Worm (Caenorhabditis elegans) whole organism, young adult: Measurements from ENCODE around the gene C17A2.7.

ENCODE experiments used
- B0035.1 ChIP-seq: sonication (generic microtip); optimal IDR thresholded peaks from 2 replicates; lab custom pipeline; 2016; ENCODE audit warnings: missing genetic modification characterization, mild to moderate bottlenecking, missing compliant biosample characterization, missing genotype, missing genetic modification reagents
- B0261.1 ChIP-seq: sonication (generic microtip); optimal IDR thresholded peaks from 2 replicates; lab custom pipeline; 2016; ENCODE audit warnings: mild to moderate bottlenecking, missing genetic modification characterization, moderate library complexity, missing compliant biosample characterization
- B0336.3 ChIP-seq: fragments of 200-800 bp; sonication (Bioruptor generic); IDR thresholded peaks from 2 replicates; pipeline ENCODE4 v1.3.6; 2022; ENCODE audit warnings: missing genetic modification characterization, missing compliant biosample characterization
- C06A6.2 ChIP-seq: fragments of 200-800 bp; sonication (Bioruptor generic); conservative IDR thresholded peaks from 2 replicates; pipeline ENCODE4 v1.3.6; 2022; ENCODE audit warnings: missing genetic modification characterization, missing compliant biosample characterization
- D2030.7 ChIP-seq: fragments of 200-800 bp; sonication (Bioruptor generic); IDR thresholded peaks from 2 replicates; pipeline ENCODE4 v1.3.6; 2022; ENCODE audit warnings: missing genetic modification reagents, missing genetic modification characterization, missing compliant biosample characterization
- F10E7.11 ChIP-seq: sonication (generic microtip); optimal IDR thresholded peaks from 2 replicates; lab custom pipeline; 2017; ENCODE audit warnings: mild to moderate bottlenecking, missing genetic modification characterization, moderate library complexity, missing compliant biosample characterization
- F33H1.4 ChIP-seq: fragments of 200-800 bp; sonication (Bioruptor generic); IDR thresholded peaks from 2 replicates; pipeline ENCODE4 v1.3.6; 2022; ENCODE audit warnings: missing genetic modification reagents, missing genetic modification characterization, missing compliant biosample characterization
- F39B2.1 ChIP-seq: fragments of 200-800 bp; sonication (Bioruptor generic); IDR thresholded peaks from 2 replicates; pipeline ENCODE4 v1.3.6; 2022; ENCODE audit warnings: missing genetic modification reagents, missing genetic modification characterization, missing compliant biosample characterization
- F52B5.7 ChIP-seq: sonication (generic microtip); optimal IDR thresholded peaks from 2 replicates; lab custom pipeline; 2016; ENCODE audit warnings: mild to moderate bottlenecking, missing genetic modification characterization, missing compliant biosample characterization
- F55B11.4 ChIP-seq: sonication (generic microtip); optimal IDR thresholded peaks from 2 replicates; lab custom pipeline; 2016; ENCODE audit warnings: missing compliant biosample characterization, missing genetic modification characterization, borderline replicate concordance; ENCODE audit not compliant: insufficient read depth
- K12H6.12 ChIP-seq: fragments of 200-800 bp; sonication (Bioruptor generic); optimal IDR thresholded peaks from 2 replicates; lab custom pipeline; 2018; ENCODE audit warnings: mild to moderate bottlenecking, missing genetic modification characterization, missing compliant biosample characterization
- T26A5.8 ChIP-seq: sonication (generic microtip); optimal IDR thresholded peaks from 2 replicates; lab custom pipeline; 2016; ENCODE audit warnings: missing genetic modification characterization, missing compliant biosample characterization
- Y53G8AR.9 ChIP-seq: fragments of 200-800 bp; sonication (Bioruptor generic); conservative IDR thresholded peaks from 2 replicates; pipeline ENCODE4 v1.3.6; 2022; ENCODE audit warnings: missing genetic modification reagents, missing genetic modification characterization, missing compliant biosample characterization
- Y67H2A.10 ChIP-seq: fragments of 200-800 bp; sonication (Bioruptor generic); conservative IDR thresholded peaks from 2 replicates; pipeline ENCODE4 v1.3.6; 2022; ENCODE audit warnings: missing genetic modification reagents, missing genetic modification characterization, missing compliant biosample characterization
- Y79H2A.3 ChIP-seq: fragments of 200-800 bp; sonication (Bioruptor generic); conservative IDR thresholded peaks from 2 replicates; pipeline ENCODE4 v1.3.6; 2022; ENCODE audit warnings: missing genetic modification reagents, missing genetic modification characterization, missing compliant biosample characterization
- Y95B8A.8 ChIP-seq: fragments of 200-800 bp; sonication (Bioruptor generic); IDR thresholded peaks from 2 replicates; pipeline ENCODE4 v1.3.6; 2022; ENCODE audit warnings: missing genetic modification reagents, missing genetic modification characterization, missing compliant biosample characterization
- attf-3 ChIP-seq: fragments of 200-800 bp; sonication (Bioruptor generic); conservative IDR thresholded peaks from 2 replicates; pipeline ENCODE4 v1.3.6; 2022; ENCODE audit warnings: missing genetic modification reagents, missing genetic modification characterization, missing compliant biosample characterization
- bed-1 ChIP-seq: fragments of 200-800 bp; sonication (Bioruptor generic); IDR thresholded peaks from 2 replicates; pipeline ENCODE4 v1.3.6; 2022; ENCODE audit warnings: missing genetic modification reagents, missing genetic modification characterization, missing compliant biosample characterization
- cebp-1 ChIP-seq, 2 experiments: fragments of 200-800 bp in 1 of 2; sonication (Bioruptor generic) in 1 of 2; sonication (generic microtip) in 1 of 2; IDR thresholded peaks in 1 of 2; optimal IDR thresholded peaks in 1 of 2; 2 replicates each; pipeline versions ENCODE4 v1.3.6 to Lab custom; 2017 to 2022; ENCODE audit warnings: missing compliant biosample characterization in 2 of 2, missing genetic modification characterization in 2 of 2, mild to moderate bottlenecking in 1 of 2, missing genetic modification reagents in 1 of 2, moderate library complexity in 1 of 2
- ceh-91 ChIP-seq: fragments of 200-800 bp; sonication (Bioruptor generic); IDR thresholded peaks from 2 replicates; pipeline ENCODE4 v1.3.6; 2022; ENCODE audit warnings: missing genetic modification reagents, missing genetic modification characterization, missing compliant biosample characterization
- ekl-4 ChIP-seq: fragments of 200-800 bp; sonication (Bioruptor generic); IDR thresholded peaks from 2 replicates; pipeline ENCODE4 v1.3.6; 2022; ENCODE audit warnings: missing genetic modification reagents, missing genetic modification characterization, missing compliant biosample characterization
- fkh-3 ChIP-seq: sonication (generic microtip); optimal IDR thresholded peaks from 2 replicates; lab custom pipeline; 2016; ENCODE audit warnings: mild to moderate bottlenecking, missing genetic modification characterization, missing compliant biosample characterization
- gei-17 ChIP-seq: fragments of 200-800 bp; sonication (Bioruptor generic); optimal IDR thresholded peaks from 2 replicates; lab custom pipeline; 2018; ENCODE audit warnings: mild to moderate bottlenecking, missing genetic modification characterization, missing compliant biosample characterization
- him-1 ChIP-seq: sonication (generic microtip); optimal IDR thresholded peaks from 2 replicates; lab custom pipeline; 2016; ENCODE audit warnings: missing genotype, missing genetic modification reagents, missing genetic modification characterization, missing compliant biosample characterization
- hsf-1 ChIP-seq: fragments of 200-800 bp; sonication (Bioruptor generic); IDR thresholded peaks from 2 replicates; pipeline ENCODE4 v1.3.6; 2022; ENCODE audit warnings: missing genetic modification reagents, missing genetic modification characterization, missing compliant biosample characterization
- let-526 ChIP-seq: fragments of 200-800 bp; sonication (Bioruptor generic); IDR thresholded peaks from 2 replicates; pipeline ENCODE4 v1.3.6; 2022; ENCODE audit warnings: missing genetic modification reagents, missing genetic modification characterization, missing compliant biosample characterization
- let-607 ChIP-seq, 2 experiments: fragments of 200-800 bp in 1 of 2; sonication (Bioruptor generic) in 1 of 2; sonication (generic microtip) in 1 of 2; optimal IDR thresholded peaks; 2 replicates each; lab custom pipeline; 2016 to 2018; ENCODE audit warnings: mild to moderate bottlenecking in 2 of 2, missing compliant biosample characterization in 2 of 2, missing genetic modification characterization in 2 of 2, moderate library complexity in 2 of 2, missing genotype in 1 of 2
- lin-26 ChIP-seq: fragments of 200-800 bp; sonication (Bioruptor generic); IDR thresholded peaks from 2 replicates; pipeline ENCODE4 v1.3.6; 2022; ENCODE audit warnings: missing genetic modification reagents, missing genetic modification characterization, missing compliant biosample characterization
- lin-40 ChIP-seq: sonication (generic microtip); optimal IDR thresholded peaks from 2 replicates; lab custom pipeline; 2016; ENCODE audit warnings: missing genetic modification characterization, mild to moderate bottlenecking, missing compliant biosample characterization, missing genotype, missing genetic modification reagents
- lir-1 ChIP-seq: fragments of 200-800 bp; sonication (Bioruptor generic); conservative IDR thresholded peaks from 2 replicates; pipeline ENCODE4 v1.3.6; 2022; ENCODE audit warnings: missing genetic modification reagents, missing genetic modification characterization, missing compliant biosample characterization
- lsl-1 ChIP-seq: fragments of 200-800 bp; sonication (Bioruptor generic); optimal IDR thresholded peaks from 2 replicates; lab custom pipeline; 2018; ENCODE audit warnings: mild to moderate bottlenecking, missing genetic modification characterization, moderate library complexity, missing compliant biosample characterization
- madf-3 ChIP-seq: fragments of 200-800 bp; sonication (Bioruptor generic); IDR thresholded peaks from 2 replicates; pipeline ENCODE4 v1.3.6; 2022; ENCODE audit warnings: missing genetic modification reagents, missing genetic modification characterization, missing compliant biosample characterization
- madf-6 ChIP-seq: fragments of 200-800 bp; sonication (Bioruptor generic); IDR thresholded peaks from 2 replicates; pipeline ENCODE4 v1.3.6; 2022; ENCODE audit warnings: missing genetic modification reagents, missing genetic modification characterization, missing compliant biosample characterization
- madf-8 ChIP-seq: fragments of 200-800 bp; sonication (Bioruptor generic); conservative IDR thresholded peaks from 2 replicates; pipeline ENCODE4 v1.3.6; 2022; ENCODE audit warnings: missing genetic modification reagents, missing genetic modification characterization, missing compliant biosample characterization
- mxl-1 ChIP-seq: sonication (generic microtip); optimal IDR thresholded peaks from 2 replicates; lab custom pipeline; 2016; ENCODE audit warnings: missing genetic modification characterization, missing compliant biosample characterization
- nhr-27 ChIP-seq: fragments of 200-800 bp; sonication (Bioruptor generic); optimal IDR thresholded peaks from 2 replicates; lab custom pipeline; 2018; ENCODE audit warnings: mild to moderate bottlenecking, missing genetic modification characterization, moderate library complexity, missing compliant biosample characterization
- snpc-1.1 ChIP-seq: sonication (generic microtip); optimal IDR thresholded peaks from 2 replicates; lab custom pipeline; 2017; ENCODE audit warnings: missing genetic modification characterization, mild to moderate bottlenecking, missing compliant biosample characterization, antibody characterized with exemption, moderate library complexity, missing genotype, missing genetic modification reagents; ENCODE audit not compliant: insufficient read depth
- snpc-1.3 ChIP-seq: sonication (generic microtip); optimal IDR thresholded peaks from 2 replicates; lab custom pipeline; 2017; ENCODE audit warnings: missing genetic modification characterization, mild to moderate bottlenecking, missing compliant biosample characterization, antibody characterized with exemption, moderate library complexity, missing genotype, missing genetic modification reagents; ENCODE audit not compliant: insufficient read depth
- snpc-4 ChIP-seq, 5 experiments: fragments of 150-350 bp in 1 of 5; sonication (generic microtip) in 4 of 5; optimal IDR thresholded peaks; 2 replicates each; lab custom pipeline; 2014 to 2018; ENCODE audit warnings: missing genetic modification characterization in 5 of 5, missing biosample characterization in 3 of 5, antibody characterized with exemption in 2 of 5, mild to moderate bottlenecking in 2 of 5, missing compliant biosample characterization in 2 of 5, missing genotype in 2 of 5, moderate library complexity in 2 of 5, missing genetic modification reagents in 1 of 5
- sptf-2 ChIP-seq: fragments of 200-800 bp; sonication (Bioruptor generic); optimal IDR thresholded peaks from 2 replicates; lab custom pipeline; 2018; ENCODE audit warnings: mild to moderate bottlenecking, missing genetic modification characterization, missing compliant biosample characterization
- tlf-1 ChIP-seq: fragments of 200-800 bp; sonication (Bioruptor generic); optimal IDR thresholded peaks from 2 replicates; lab custom pipeline; 2018; ENCODE audit warnings: mild to moderate bottlenecking, missing genetic modification characterization, missing compliant biosample characterization
- xnd-1 ChIP-seq: sonication (generic microtip); optimal IDR thresholded peaks from 2 replicates; lab custom pipeline; 2016; ENCODE audit warnings: missing genotype, missing genetic modification reagents, missing genetic modification characterization, missing compliant biosample characterization
- ztf-26 ChIP-seq: sonication (generic microtip); optimal IDR thresholded peaks from 2 replicates; lab custom pipeline; 2017; ENCODE audit warnings: missing genetic modification characterization, missing compliant biosample characterization
- ztf-3 ChIP-seq: fragments of 200-800 bp; sonication (Bioruptor generic); optimal IDR thresholded peaks from 2 replicates; lab custom pipeline; 2018; ENCODE audit warnings: mild to moderate bottlenecking, missing genetic modification characterization, missing compliant biosample characterization

The C17A2.7 gene

DNA sequence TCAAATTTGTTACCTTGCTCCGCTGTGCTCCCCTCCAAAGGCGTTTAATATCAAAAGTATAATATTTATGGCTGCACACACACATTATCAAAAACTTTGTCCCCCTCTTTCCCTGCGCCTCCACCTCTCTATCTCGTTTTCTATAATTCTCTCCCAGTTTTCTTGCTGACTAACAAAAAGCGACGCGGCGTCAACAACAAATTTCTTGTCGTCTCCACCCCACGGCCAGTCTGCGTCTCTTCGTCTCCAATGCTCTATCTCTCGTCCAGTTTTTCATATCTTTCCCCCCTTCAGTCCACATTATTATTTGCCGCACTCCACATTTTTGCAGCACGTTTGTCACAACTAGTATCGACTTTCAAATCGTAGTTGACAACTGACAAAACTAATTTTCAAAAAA, 32.7 kb downstream of the C17A2.7 start (continued):
- TF ChIP-seq K12H6.12 (tag; lab: Kevin White, UChicago) (peak; percentile 42), B0035.1 (tag; lab: Kevin White, UChicago) (no peak), F10E7.11 (tag; lab: Kevin White, UChicago) (no peak), hsf-1 (GFP tag; lab: Robert Waterston, UW) (no peak)
- TF ChIP-seq, all 124 proteins: peak for 10

DNA sequence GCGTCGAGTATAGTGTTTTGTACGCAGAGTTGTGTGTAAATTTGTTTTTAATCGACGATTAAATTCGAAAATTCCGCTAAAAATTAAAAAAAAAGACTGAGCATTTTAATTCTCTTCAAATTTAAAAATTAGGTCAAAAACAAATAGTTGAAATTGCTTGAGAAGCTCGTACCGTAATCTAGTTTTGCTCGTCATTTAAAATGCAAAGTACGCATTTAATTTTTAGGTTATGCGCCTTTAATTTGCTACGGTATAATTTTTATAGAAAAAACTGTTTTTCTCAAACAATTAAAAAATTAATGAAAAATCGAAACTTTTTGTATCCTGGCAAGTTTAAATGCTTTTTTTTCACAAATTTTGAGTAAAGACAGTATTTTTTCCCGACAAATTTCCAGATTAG, 34.6 kb downstream of the C17A2.7 start:
- no peak for TF ChIP-seq gei-17
- peak; percentile 32; the same call in 1 of the 2 replicates for TF ChIP-seq D2030.7 (GFP tag; lab: Robert Waterston, UW)
- TF ChIP-seq madf-3 (GFP tag; lab: Robert Waterston, UW): no peak
- peak; percentile 33 for TF ChIP-seq him-1 (tag; lab: Kevin White, UChicago)
- TF ChIP-seq Y79H2A.3 (GFP tag; lab: Robert Waterston, UW): no peak
- no peak for TF ChIP-seq fkh-3 (tag; lab: Kevin White, UChicago)
- no peak for TF ChIP-seq nhr-27
- TF ChIP-seq lsl-1 (GFP tag; lab: Kevin White, UChicago): peak; percentile 95
- TF ChIP-seq ceh-91 (GFP tag; lab: Robert Waterston, UW): peak; percentile 61; the same call in 1 of the 2 replicates
- TF ChIP-seq ekl-4 (GFP tag; lab: Robert Waterston, UW): no peak
- TF ChIP-seq lin-26 (GFP tag; lab: Robert Waterston, UW): no peak
- peak; percentile 12 for TF ChIP-seq snpc-1.3 (tag; lab: Kevin White, UChicago)
- no peak for TF ChIP-seq Y67H2A.10 (GFP tag; lab: Robert Waterston, UW)
- peak; percentile 79 for TF ChIP-seq madf-8
- TF ChIP-seq madf-6 (GFP tag; lab: Robert Waterston, UW): peak; percentile 93
- no peak for TF ChIP-seq B0261.1 (tag; lab: Kevin White, UChicago)
- peak; percentile 98 for TF ChIP-seq xnd-1 (tag; lab: Kevin White, UChicago)
- TF ChIP-seq C06A6.2 (GFP tag; lab: Robert Waterston, UW): no peak
- TF ChIP-seq cebp-1 (GFP tag; IDR thresholded peaks at IDR 0.05; lab: Robert Waterston, UW): no peak
- no peak for TF ChIP-seq cebp-1 (tag; optimal IDR thresholded peaks at IDR 0.05; lab: Kevin White, UChicago)
- TF ChIP-seq F55B11.4: no peak
- no peak for TF ChIP-seq bed-1
- no peak for TF ChIP-seq F39B2.1 (GFP tag; lab: Robert Waterston, UW)
- TF ChIP-seq F33H1.4 (GFP tag; lab: Robert Waterston, UW): peak; percentile 52
- no peak for TF ChIP-seq B0336.3 (GFP tag; lab: Robert Waterston, UW)

DNA sequence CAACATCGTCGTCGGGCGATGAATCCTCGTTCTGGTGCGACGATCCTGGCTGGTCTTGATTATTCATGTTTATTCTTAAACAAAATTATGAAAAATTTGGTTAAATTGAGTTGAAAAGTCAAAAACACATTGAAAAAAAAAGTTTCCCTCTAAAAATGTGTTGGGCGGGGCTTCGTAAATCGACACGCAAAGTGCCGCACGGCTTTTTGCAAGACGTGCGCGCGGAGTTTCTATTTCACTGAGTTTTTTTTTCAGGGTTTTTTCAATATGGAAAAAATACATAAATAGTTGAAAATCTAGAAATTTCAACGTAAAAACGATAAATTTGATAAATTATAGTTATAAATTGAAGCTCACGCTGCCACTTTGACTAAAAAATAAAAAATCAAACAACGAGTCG, 35.1 kb downstream of the C17A2.7 start, which contains the start of gene F54D10.5:
F54D10.5 (minus strand) TSS at position 74 of the 400 bp plus-strand sequence.
- TF ChIP-seq ztf-3 (GFP tag; lab: Kevin White, UChicago) (no peak), snpc-4 (GFP tag; optimal IDR thresholded peaks at IDR 0.05; lab: Kevin White, UChicago) (no peak), snpc-4 (tag; optimal IDR thresholded peaks at IDR 0.05; lab: Kevin White, UChicago) (no peak), F52B5.7 (no peak), lir-1 (GFP tag; lab: Robert Waterston, UW) (no peak), F55B11.4 (no peak), Y53G8AR.9 (GFP tag; lab: Robert Waterston, UW) (0 out of 2 replicates have a peak, but pooled peaks have one; percentile 14), let-526 (no peak), mxl-1 (tag; lab: Kevin White, UChicago) (no peak), lin-40 (tag; lab: Kevin White, UChicago) (no peak), Y95B8A.8 (GFP tag; lab: Robert Waterston, UW) (no peak), ztf-26 (tag; lab: Kevin White, UChicago) (no peak), tlf-1 (GFP tag; lab: Kevin White, UChicago) (no peak), attf-3 (GFP tag; lab: Robert Waterston, UW) (no peak), snpc-1.3 (tag; lab: Kevin White, UChicago) (peak; percentile 57), Y79H2A.3 (GFP tag; lab: Robert Waterston, UW) (no peak), let-607 (tag; optimal IDR thresholded peaks at IDR 0.05; lab: Kevin White, UChicago) (peak in 1 of 2 experiments; percentile 11), T26A5.8 (tag; lab: Kevin White, UChicago) (no peak), snpc-1.1 (tag; lab: Kevin White, UChicago) (peak; percentile 33), sptf-2 (GFP tag; lab: Kevin White, UChicago) (no peak), gei-17 (no peak), C06A6.2 (GFP tag; lab: Robert Waterston, UW) (no peak; the same call in 1 of the 2 replicates)
